Worm (Caenorhabditis elegans) whole organism, L3 larva: ENCODE measurements around the gene C34E10.9.

Experiments
- elt-3 ChIP-seq, 3 experiments: fragments of 150-350 bp in 1 of 3; sonication (generic microtip) in 2 of 3; optimal IDR thresholded peaks; 2 replicates in 2 of 3; 4 replicates in 1 of 3; lab custom pipeline; 2014 to 2017; ENCODE audit warnings: missing biosample characterization in 3 of 3, missing genetic modification characterization in 3 of 3
- fkh-10 ChIP-seq: sonication (generic microtip); optimal IDR thresholded peaks from 2 replicates; lab custom pipeline; 2017; ENCODE audit warnings: missing biosample characterization, missing genetic modification reagents, missing genetic modification characterization
- fos-1 ChIP-seq: fragments of 150-350 bp; optimal IDR thresholded peaks from 2 replicates; lab custom pipeline; 2014; ENCODE audit warnings: missing biosample characterization, missing genetic modification characterization
- lsy-12 ChIP-seq: sonication (generic microtip); optimal IDR thresholded peaks from 2 replicates; lab custom pipeline; 2016; ENCODE audit warnings: mild to moderate bottlenecking, missing genetic modification characterization, missing compliant biosample characterization
- nhr-237 ChIP-seq: fragments of 150-350 bp; optimal IDR thresholded peaks from 2 replicates; lab custom pipeline; 2014; ENCODE audit warnings: missing biosample characterization, missing genetic modification characterization
- pha-4 ChIP-seq: fragments of 150-350 bp; optimal IDR thresholded peaks from 2 replicates; lab custom pipeline; 2014; ENCODE audit warnings: missing biosample characterization, missing genetic modification reagents, missing genetic modification characterization
- snpc-4 ChIP-seq: fragments of 150-350 bp; optimal IDR thresholded peaks from 2 replicates; lab custom pipeline; 2014; ENCODE audit warnings: missing biosample characterization, missing genetic modification characterization

- TF ChIP-seq fkh-10 (GFP tag; lab: Kevin White, UChicago) = no peak
- no peak for TF ChIP-seq elt-3 (tag; optimal IDR thresholded peaks at IDR 0.05; lab: Kevin White, UChicago)
- TF ChIP-seq lsy-12 (tag; lab: Kevin White, UChicago) = no peak
- no peak for TF ChIP-seq snpc-4 (tag; lab: Kevin White, UChicago)
- TF ChIP-seq pha-4 (tag; lab: Kevin White, UChicago) = no peak
- no peak for TF ChIP-seq nhr-237 (tag; lab: Kevin White, UChicago)
- TF ChIP-seq fos-1 (tag; lab: Kevin White, UChicago) = no peak
Observed at ce11 chrIII:5301786-5302268, 38.6 kb upstream of the C34E10.9 start, which contains the start of the genes T15B12.2 and F52C9.5.
